Fruit fly (Drosophila melanogaster) whole organism, prepupa: ENCODE results near the gene EndoA.
A peak's percentile ranks its signal among the peaks of the same experiment; 100 is the strongest.

Source experiments
- CG10631 ChIP-seq: fragments of 200-800 bp; sonication (Bioruptor generic); optimal IDR thresholded peaks from 2 replicates; lab custom pipeline; 2016; ENCODE audit warnings: missing biosample characterization, missing genetic modification characterization
- CG10669 ChIP-seq: fragments of 200-800 bp; sonication (Bioruptor generic); optimal IDR thresholded peaks from 3 replicates; lab custom pipeline; 2018; ENCODE audit warnings: missing biosample characterization, mild to moderate bottlenecking, missing genetic modification characterization, moderate library complexity
- CG11294 ChIP-seq: fragments of 200-800 bp; sonication (Bioruptor generic); IDR thresholded peaks from 2 replicates; pipeline ENCODE4 v1.3.6; 2022; ENCODE audit warnings: missing biosample characterization, missing genetic modification characterization
- CG11762 ChIP-seq: fragments of 200-800 bp; sonication (Bioruptor generic); optimal IDR thresholded peaks from 3 replicates; lab custom pipeline; 2016; ENCODE audit warnings: missing biosample characterization, missing genetic modification characterization; ENCODE audit not compliant: insufficient read depth
- CG11902 ChIP-seq: fragments of 200-800 bp; sonication (Bioruptor generic); optimal IDR thresholded peaks from 3 replicates; lab custom pipeline; 2016; ENCODE audit warnings: missing biosample characterization, missing genetic modification characterization
- CG15336 ChIP-seq: fragments of 200-800 bp; sonication (Bioruptor generic); IDR thresholded peaks from 2 replicates; pipeline ENCODE4 v1.3.6; 2022; ENCODE audit warnings: missing biosample characterization, missing genetic modification characterization
- CG1621 ChIP-seq: fragments of 200-800 bp; sonication (Bioruptor generic); optimal IDR thresholded peaks from 3 replicates; lab custom pipeline; 2018; ENCODE audit warnings: missing biosample characterization, mild to moderate bottlenecking, missing genetic modification characterization
- CG16779 ChIP-seq: fragments of 200-800 bp; sonication (Bioruptor generic); optimal IDR thresholded peaks from 3 replicates; lab custom pipeline; 2017; ENCODE audit warnings: missing biosample characterization, mild to moderate bottlenecking, missing genetic modification characterization
- CG3032 ChIP-seq: fragments of 200-800 bp; optimal IDR thresholded peaks from 2 replicates; lab custom pipeline; 2019; ENCODE audit warnings: missing biosample characterization, mild to moderate bottlenecking, missing genetic modification characterization, moderate library complexity
- CG31627 ChIP-seq: fragments of 200-800 bp; sonication (Bioruptor generic); optimal IDR thresholded peaks from 3 replicates; lab custom pipeline; 2016; ENCODE audit warnings: missing biosample characterization, missing genetic modification characterization
- CG32006 ChIP-seq: fragments of 200-800 bp; sonication (Bioruptor generic); optimal IDR thresholded peaks from 3 replicates; lab custom pipeline; 2017; ENCODE audit warnings: missing biosample characterization, mild to moderate bottlenecking, missing genetic modification characterization
- CG6163 ChIP-seq: fragments of 200-800 bp; sonication (Bioruptor generic); IDR thresholded peaks from 3 replicates; pipeline ENCODE4 v1.3.6; 2022; ENCODE audit warnings: missing biosample characterization, missing genetic modification characterization
- CG6276 ChIP-seq: fragments of 200-800 bp; sonication (Bioruptor generic); optimal IDR thresholded peaks from 2 replicates; lab custom pipeline; 2017; ENCODE audit warnings: missing biosample characterization, mild to moderate bottlenecking, missing genetic modification characterization
- CG6808 ChIP-seq: fragments of 200-800 bp; sonication (Bioruptor generic); optimal IDR thresholded peaks from 3 replicates; lab custom pipeline; 2017; ENCODE audit warnings: missing biosample characterization, missing genetic modification characterization, mild to moderate bottlenecking, moderate library complexity, missing genetic modification reagents
- CG7368 ChIP-seq: fragments of 200-800 bp; sonication (Bioruptor generic); optimal IDR thresholded peaks from 3 replicates; lab custom pipeline; 2016; ENCODE audit warnings: missing biosample characterization, missing genetic modification characterization
- CG8119 ChIP-seq: fragments of 200-800 bp; sonication (Bioruptor generic); IDR thresholded peaks from 3 replicates; pipeline ENCODE4 v1.3.6; 2022; ENCODE audit warnings: missing biosample characterization, missing genetic modification characterization
- CG8319 ChIP-seq: fragments of 200-800 bp; sonication (Bioruptor generic); optimal IDR thresholded peaks from 3 replicates; lab custom pipeline; 2016; ENCODE audit warnings: missing biosample characterization, missing genetic modification characterization
- CG8632 ChIP-seq: fragments of 200-800 bp; sonication (Bioruptor generic); optimal IDR thresholded peaks from 3 replicates; lab custom pipeline; 2016; ENCODE audit warnings: missing biosample characterization, missing genetic modification characterization
- CG9139 ChIP-seq: fragments of 200-800 bp; sonication (Bioruptor generic); optimal IDR thresholded peaks from 3 replicates; lab custom pipeline; 2017; ENCODE audit warnings: missing biosample characterization, mild to moderate bottlenecking, missing genetic modification characterization
- Eip75B ChIP-seq: fragments of 200-800 bp; sonication (Bioruptor generic); optimal IDR thresholded peaks from 3 replicates; lab custom pipeline; 2016; ENCODE audit warnings: missing biosample characterization, missing genetic modification characterization
- Eip78C ChIP-seq: fragments of 200-800 bp; sonication (Bioruptor generic); peaks from one replicate; lab custom pipeline; 2016; ENCODE audit warnings: missing biosample characterization, missing genetic modification characterization
- Eip93F ChIP-seq: fragments of 200-800 bp; sonication (Bioruptor generic); optimal IDR thresholded peaks from 2 replicates; lab custom pipeline; 2016; ENCODE audit warnings: missing biosample characterization, mild to moderate bottlenecking, missing genetic modification characterization
- Ets21C ChIP-seq: fragments of 200-800 bp; sonication (Bioruptor generic); optimal IDR thresholded peaks from 3 replicates; lab custom pipeline; 2016; ENCODE audit warnings: missing biosample characterization, missing genetic modification characterization
- Ets96B ChIP-seq: fragments of 200-800 bp; optimal IDR thresholded peaks from 2 replicates; lab custom pipeline; 2019; ENCODE audit warnings: missing biosample characterization, mild to moderate bottlenecking, missing genetic modification characterization, moderate library complexity
- Gug ChIP-seq: fragments of 200-800 bp; sonication (Bioruptor generic); IDR thresholded peaks from 2 replicates; pipeline ENCODE4 v1.3.6; 2022; ENCODE audit warnings: missing biosample characterization, missing genetic modification characterization
- Hr38 ChIP-seq: sonication (Bioruptor generic); optimal IDR thresholded peaks from 2 replicates; lab custom pipeline; 2016; ENCODE audit warnings: missing biosample characterization, missing genetic modification characterization
- Hr39 ChIP-seq: fragments of 200-800 bp; sonication (Bioruptor generic); optimal IDR thresholded peaks from 2 replicates; lab custom pipeline; 2016; ENCODE audit warnings: missing biosample characterization, missing genetic modification characterization
- Hr4 ChIP-seq: fragments of 200-800 bp; sonication (Bioruptor generic); optimal IDR thresholded peaks from 3 replicates; lab custom pipeline; 2016; ENCODE audit warnings: missing biosample characterization, missing genetic modification characterization
- Lpt ChIP-seq: fragments of 200-800 bp; sonication (Bioruptor generic); optimal IDR thresholded peaks from 3 replicates; lab custom pipeline; 2016; ENCODE audit warnings: missing biosample characterization, missing genetic modification characterization
- Met ChIP-seq: fragments of 200-800 bp; sonication (Bioruptor generic); optimal IDR thresholded peaks from 3 replicates; lab custom pipeline; 2016; ENCODE audit warnings: missing biosample characterization, missing genetic modification characterization
- Smox ChIP-seq: fragments of 200-800 bp; sonication (Bioruptor generic); optimal IDR thresholded peaks from 3 replicates; lab custom pipeline; 2016; ENCODE audit warnings: missing biosample characterization, missing genetic modification characterization
- Sox14 ChIP-seq: fragments of 200-800 bp; sonication (Bioruptor generic); optimal IDR thresholded peaks from 3 replicates; lab custom pipeline; 2016; ENCODE audit warnings: missing biosample characterization, missing genetic modification characterization
- Sox15 ChIP-seq: fragments of 200-800 bp; sonication (Bioruptor generic); optimal IDR thresholded peaks from 3 replicates; lab custom pipeline; 2016; ENCODE audit warnings: missing biosample characterization, missing genetic modification characterization
- achi ChIP-seq: fragments of 200-800 bp; sonication (Bioruptor generic); optimal IDR thresholded peaks from 3 replicates; lab custom pipeline; 2016; ENCODE audit warnings: missing biosample characterization, missing genetic modification characterization
- acj6 ChIP-seq: fragments of 200-800 bp; sonication (Bioruptor generic); optimal IDR thresholded peaks from 3 replicates; lab custom pipeline; 2016; ENCODE audit warnings: missing biosample characterization, missing genetic modification characterization
- cyc ChIP-seq: fragments of 200-800 bp; sonication (Bioruptor generic); optimal IDR thresholded peaks from 3 replicates; lab custom pipeline; 2016; ENCODE audit warnings: missing biosample characterization, missing genetic modification characterization
- dac ChIP-seq: fragments of 200-800 bp; sonication (Bioruptor generic); optimal IDR thresholded peaks from 2 replicates; lab custom pipeline; 2017; ENCODE audit warnings: missing biosample characterization, mild to moderate bottlenecking, missing genetic modification characterization
- dsx ChIP-seq: fragments of 200-800 bp; optimal IDR thresholded peaks from 3 replicates; lab custom pipeline; 2019; ENCODE audit warnings: missing biosample characterization, mild to moderate bottlenecking, missing genetic modification characterization, moderate library complexity; ENCODE audit not compliant: poor library complexity, severe bottlenecking
- eg ChIP-seq: fragments of 200-800 bp; sonication (Bioruptor generic); IDR thresholded peaks from 3 replicates; pipeline ENCODE4 v1.3.6; 2022; ENCODE audit warnings: missing biosample characterization, missing genetic modification characterization
- esn ChIP-seq: fragments of 200-800 bp; sonication (Bioruptor generic); optimal IDR thresholded peaks from 2 replicates; lab custom pipeline; 2016; ENCODE audit warnings: missing biosample characterization, mild to moderate bottlenecking, missing genetic modification characterization, moderate library complexity
- fd59A ChIP-seq: fragments of 200-800 bp; sonication (Bioruptor generic); optimal IDR thresholded peaks from 2 replicates; lab custom pipeline; 2017; ENCODE audit warnings: missing biosample characterization, mild to moderate bottlenecking, missing genetic modification characterization, missing genetic modification reagents
- fd85E ChIP-seq: fragments of 200-800 bp; sonication (Bioruptor generic); optimal IDR thresholded peaks from 3 replicates; lab custom pipeline; 2016; ENCODE audit warnings: missing biosample characterization, missing genetic modification characterization
- fkh ChIP-seq: fragments of 200-800 bp; sonication (Bioruptor generic); optimal IDR thresholded peaks from 3 replicates; lab custom pipeline; 2017; ENCODE audit warnings: missing biosample characterization, mild to moderate bottlenecking, missing genetic modification characterization, moderate library complexity
- lz ChIP-seq: fragments of 200-800 bp; sonication (Bioruptor generic); optimal IDR thresholded peaks from 3 replicates; lab custom pipeline; 2016; ENCODE audit warnings: missing biosample characterization, missing genetic modification characterization
- net ChIP-seq: fragments of 200-800 bp; sonication (Bioruptor generic); optimal IDR thresholded peaks from 3 replicates; lab custom pipeline; 2016; ENCODE audit warnings: missing biosample characterization, missing genetic modification characterization
- salr ChIP-seq, 2 experiments: fragments of 200-800 bp; sonication (Bioruptor generic); optimal IDR thresholded peaks; 3 replicates each; lab custom pipeline; 2016 to 2018; ENCODE audit warnings: missing biosample characterization in 2 of 2, missing genetic modification characterization in 2 of 2, mild to moderate bottlenecking in 1 of 2
- spab ChIP-seq: fragments of 200-800 bp; sonication (Bioruptor generic); optimal IDR thresholded peaks from 2 replicates; lab custom pipeline; 2017; ENCODE audit warnings: missing biosample characterization, mild to moderate bottlenecking, missing genetic modification characterization, missing genetic modification reagents
- vri ChIP-seq: fragments of 200-800 bp; sonication (Bioruptor generic); optimal IDR thresholded peaks from 3 replicates; lab custom pipeline; 2016; ENCODE audit warnings: missing biosample characterization, mild to moderate bottlenecking, missing genetic modification characterization

Gene EndoA

dm6 chr3R:18917976-18918871, 11.8 kb downstream of the EndoA start (continued):
- TF ChIP-seq vri (GFP tag; lab: Kevin White, UChicago): peak; percentile 79
- TF ChIP-seq cyc: no peak
- TF ChIP-seq salr (GFP tag; optimal IDR thresholded peaks at IDR 0.05; lab: Kevin White, UChicago): no peak
- peak; percentile 20 for TF ChIP-seq lz (GFP tag; lab: Kevin White, UChicago)
- TF ChIP-seq Hr39 (GFP tag; lab: Kevin White, UChicago): no peak
- TF ChIP-seq, all 60 proteins: peak for 24

- TF ChIP-seq CG6276 (no peak), esn (GFP tag; lab: Kevin White, UChicago) (no peak), CG11294 (GFP tag; lab: Robert Waterston, UW) (no peak), Eip75B (GFP tag; lab: Kevin White, UChicago) (no peak), Sox14 (GFP tag; lab: Kevin White, UChicago) (peak; percentile 29), acj6 (GFP tag; lab: Kevin White, UChicago) (no peak), CG11762 (no peak), CG1621 (no peak), Lpt (GFP tag; lab: Kevin White, UChicago) (no peak), vri (GFP tag; lab: Kevin White, UChicago) (peak; percentile 83), CG8632 (GFP tag; lab: Kevin White, UChicago) (no peak), CG10669 (GFP tag; lab: Kevin White, UChicago) (no peak), CG16779 (tag; lab: Kevin White, UChicago) (no peak), Ets96B (tag; lab: Kevin White, UChicago) (no peak), Hr4 (no peak), eg (peak; percentile 40; the same call in 1 of the 3 replicates), cyc (no peak), CG10631 (GFP tag; lab: Kevin White, UChicago) (no peak), salr (GFP tag; optimal IDR thresholded peaks at IDR 0.05; lab: Kevin White, UChicago) (no peak), fd85E (GFP tag; lab: Kevin White, UChicago) (no peak), dac (GFP tag; lab: Kevin White, UChicago) (peak; percentile 4), CG6808 (GFP tag; lab: Kevin White, UChicago) (no peak), CG8319 (GFP tag; lab: Kevin White, UChicago) (no peak), fd59A (no peak), CG3032 (tag; lab: Kevin White, UChicago) (no peak), CG6163 (GFP tag; lab: Robert Waterston, UW) (no peak), Met (GFP tag; lab: Kevin White, UChicago) (no peak), Sox15 (no peak), fkh (GFP tag; lab: Kevin White, UChicago) (peak; percentile 75), CG15336 (GFP tag; lab: Robert Waterston, UW) (no peak), CG7368 (GFP tag; lab: Kevin White, UChicago) (no peak), Hr38 (GFP tag; lab: Kevin White, UChicago) (no peak), Eip93F (GFP tag; lab: Kevin White, UChicago) (no peak), dsx (GFP tag; lab: Kevin White, UChicago) (no peak), achi (no peak), CG9139 (no peak), Smox (GFP tag; lab: Kevin White, UChicago) (no peak), Ets21C (GFP tag; lab: Kevin White, UChicago) (no peak), CG32006 (GFP tag; lab: Kevin White, UChicago) (no peak), CG31627 (GFP tag; lab: Kevin White, UChicago) (no peak), Eip78C (GFP tag; lab: Kevin White, UChicago) (no peak), spab (GFP tag; lab: Kevin White, UChicago) (no peak), CG8119 (GFP tag; lab: Robert Waterston, UW) (no peak; the same call in 2 of the 3 replicates), Gug (no peak), net (GFP tag; lab: Kevin White, UChicago) (peak; percentile 4), lz (GFP tag; lab: Kevin White, UChicago) (no peak), CG11902 (GFP tag; lab: Kevin White, UChicago) (no peak)
These were observed 12.5 kb downstream of the EndoA start for dm6 chr3R:18918872-18919339.
